Fruit fly (Drosophila melanogaster) whole organism, larva: Measurements from ENCODE around the gene CG5157.

ENCODE experiments used
- noc ChIP-seq: fragments of 200-800 bp; sonication (Bioruptor generic); optimal IDR thresholded peaks from 3 replicates; lab custom pipeline; 2019; ENCODE audit warnings: missing biosample characterization, mild to moderate bottlenecking, missing genetic modification characterization, moderate library complexity

Gene CG5157

dm6 chr3L:16168503-16169189 is 31.0 kb upstream of the CG5157 start:
- no peak for TF ChIP-seq noc (tag; lab: Kevin White, UChicago)

DNA sequence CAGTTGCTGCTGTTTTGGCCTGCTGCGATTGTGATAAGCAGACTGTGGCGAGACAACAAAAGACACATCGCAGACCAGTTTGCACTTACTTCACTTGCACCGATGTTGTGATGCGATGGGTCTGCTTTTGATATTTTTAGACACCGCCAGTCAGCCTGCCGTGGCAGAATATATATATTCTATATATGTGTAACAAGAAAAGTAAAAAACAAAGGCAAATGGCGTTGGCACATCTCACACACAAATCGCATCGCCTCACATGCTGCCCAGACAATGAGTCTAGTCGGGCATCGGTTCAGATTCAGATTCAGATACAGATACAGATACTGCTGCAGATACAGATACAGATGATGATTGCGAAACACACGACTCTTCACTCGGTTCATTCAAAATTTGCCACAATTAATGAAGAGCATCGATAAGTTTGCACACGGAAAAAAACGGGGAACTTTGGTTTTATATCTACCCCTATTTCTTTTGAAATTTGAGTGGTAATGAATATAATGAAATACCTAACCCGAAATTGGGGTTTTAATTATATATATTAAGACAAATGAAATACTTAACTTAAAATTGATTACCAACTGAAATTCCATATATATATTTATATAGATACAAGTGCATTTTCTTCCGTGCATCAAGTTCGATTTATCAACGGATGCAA is 30.2 kb upstream of the CG5157 start:
- TF ChIP-seq noc (tag; lab: Kevin White, UChicago), result no peak

DNA sequence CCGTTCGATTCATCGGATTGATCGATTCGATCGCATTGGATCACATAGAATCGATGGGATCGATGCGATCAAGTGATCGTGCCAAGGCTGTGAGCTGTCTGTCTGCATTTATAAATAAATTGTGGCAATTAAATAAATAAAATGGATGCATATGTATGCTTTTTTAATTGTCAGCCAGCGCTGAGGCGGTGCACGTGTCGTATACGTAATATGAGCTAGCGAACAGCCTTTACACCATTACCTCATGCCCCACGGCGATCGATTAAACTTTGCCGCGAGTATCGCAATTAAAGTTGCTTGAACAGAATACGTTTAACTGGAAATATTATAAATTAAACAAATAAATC is 29.3 kb upstream of the CG5157 start:
- no peak for TF ChIP-seq noc (tag; lab: Kevin White, UChicago)

dm6 chr3L:16166217-16166997 is 28.7 kb upstream of the CG5157 start:
- TF ChIP-seq noc (tag; lab: Kevin White, UChicago), result peak; percentile 8

- TF ChIP-seq noc (tag; lab: Kevin White, UChicago), result peak; percentile 89
Observed at dm6 chr3L:16165356-16166168, 27.9 kb upstream of the CG5157 start.

DNA sequence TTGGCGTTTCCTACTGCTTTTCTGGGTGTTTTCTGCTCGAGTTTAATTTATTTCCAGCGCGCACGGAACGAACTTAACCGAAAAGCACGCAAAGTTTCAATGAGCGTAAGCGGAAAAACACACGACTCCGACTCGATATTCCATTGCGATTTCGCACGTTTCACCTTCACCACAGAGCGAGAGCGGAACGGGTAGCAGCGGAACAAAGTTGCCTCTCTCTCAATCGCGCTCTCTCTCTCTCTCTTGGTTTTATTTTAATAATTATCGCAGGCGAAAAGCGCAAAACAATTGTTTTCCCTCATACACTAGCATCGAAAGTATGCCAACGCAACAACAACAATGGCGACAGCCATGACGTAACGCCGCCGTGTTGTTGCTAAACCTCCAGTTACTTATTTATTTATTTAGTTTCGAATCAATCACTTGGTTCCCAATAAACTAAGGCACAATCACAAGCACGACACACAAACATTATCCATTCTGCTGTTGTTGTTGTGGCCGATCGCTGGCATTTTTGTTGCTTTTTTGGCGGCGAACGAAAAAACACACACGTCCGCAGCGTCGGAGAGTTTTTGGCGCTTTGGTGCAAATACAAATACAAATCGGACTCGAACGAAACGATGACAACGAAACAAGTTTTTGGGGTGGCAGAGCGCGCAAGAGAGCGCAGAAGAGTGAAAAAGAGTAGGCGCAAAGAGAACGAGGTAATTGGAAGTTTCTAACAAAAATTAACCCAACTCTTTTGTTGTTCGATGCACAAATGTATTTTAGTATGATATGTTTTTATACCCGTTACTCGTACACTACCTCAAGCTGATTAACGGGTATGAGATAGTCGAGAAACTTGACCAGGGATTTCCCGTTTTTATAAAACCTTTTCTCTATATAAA is 26.7 kb upstream of the CG5157 start, which contains the start of gene CG5151:
TSS of gene CG5151 (minus strand) at position 552 of the 890 bp plus-strand sequence.
- TF ChIP-seq noc (tag; lab: Kevin White, UChicago), result peak; percentile 39

DNA sequence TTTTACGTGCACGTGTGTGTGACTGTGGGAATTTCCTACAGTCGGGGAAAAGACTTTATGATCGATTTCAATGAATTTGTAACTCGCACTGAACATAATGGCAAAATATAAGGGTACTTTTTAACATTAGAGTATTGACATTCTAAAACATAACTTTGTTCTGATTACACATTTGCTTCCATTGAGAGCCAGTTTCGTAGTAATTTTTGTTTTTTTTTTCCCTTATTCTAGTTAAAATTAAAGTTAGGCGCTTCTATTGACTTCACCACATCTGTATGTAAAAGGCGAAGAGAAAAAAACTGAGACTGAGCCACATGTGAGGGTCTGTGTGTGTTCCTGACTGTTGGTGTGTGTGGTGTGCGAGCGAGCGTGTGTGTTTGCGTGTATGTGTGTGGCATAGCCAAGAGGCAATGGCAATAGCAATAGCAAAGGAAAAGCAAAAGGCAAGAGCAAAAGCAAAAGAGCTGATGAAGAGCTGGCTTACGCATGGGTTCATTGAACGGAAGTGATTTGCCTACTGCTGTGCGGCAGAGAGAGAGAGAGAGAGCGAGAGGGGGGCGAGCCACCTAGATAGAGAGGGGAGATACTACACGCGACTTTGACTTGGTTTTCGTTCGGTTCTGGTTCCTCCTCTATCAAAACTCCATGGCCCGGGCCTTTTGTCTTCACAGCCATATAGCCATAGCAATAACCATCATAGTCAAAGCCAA is 24.3 kb upstream of the CG5157 start:
- TF ChIP-seq noc (tag; lab: Kevin White, UChicago), result peak; percentile 86

DNA sequence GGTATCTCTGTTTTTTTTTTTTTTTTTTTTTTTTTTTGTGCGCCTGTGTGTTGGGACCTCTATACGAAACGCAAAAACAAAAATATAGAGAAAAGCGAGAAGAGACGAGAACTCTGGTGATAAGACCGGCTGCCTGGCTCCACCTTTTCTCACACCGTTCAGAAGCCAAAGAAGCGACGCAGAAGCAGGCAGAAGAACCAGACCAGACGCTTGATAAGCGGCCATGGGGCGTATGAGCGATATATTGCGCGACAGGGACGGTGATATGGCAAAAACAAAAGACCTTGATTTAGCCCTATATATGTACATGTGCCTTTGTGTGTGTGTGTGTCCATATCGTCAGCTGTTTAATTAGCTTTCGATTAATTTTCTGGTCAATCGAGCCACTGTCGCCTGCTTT is 23.5 kb upstream of the CG5157 start:
- TF ChIP-seq noc (tag; lab: Kevin White, UChicago), result no peak

DNA sequence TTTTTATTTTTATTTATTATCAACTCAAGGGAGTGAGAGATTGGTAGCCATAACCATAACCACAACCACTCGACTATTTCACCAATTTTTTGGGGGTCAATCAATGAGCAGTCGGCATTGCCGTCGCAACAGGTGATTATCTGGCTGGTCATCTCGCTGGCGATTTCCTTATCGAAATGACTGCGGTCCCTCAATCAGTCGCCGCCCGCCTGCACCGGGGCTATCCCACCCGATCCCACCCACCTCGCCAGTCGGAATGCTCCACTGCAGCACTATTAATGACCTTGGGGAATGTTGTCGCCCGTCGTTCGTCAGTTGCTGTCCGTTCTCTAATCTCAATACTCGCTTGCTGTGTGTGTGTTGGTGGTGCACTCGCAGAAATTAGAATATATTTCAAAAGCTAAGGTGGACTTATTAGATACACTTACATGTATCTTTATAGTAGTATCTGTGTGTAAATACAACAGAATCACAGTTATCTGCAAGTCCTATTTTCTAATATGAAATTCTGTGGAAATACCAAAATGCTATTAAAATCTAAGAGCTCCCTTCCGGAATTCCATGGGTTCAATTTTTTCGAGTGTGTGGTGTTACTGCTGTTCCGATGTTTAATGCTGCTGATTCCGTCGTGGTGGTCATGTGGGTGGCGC is 22.9 kb upstream of the CG5157 start:
- peak; percentile 95 for TF ChIP-seq noc (tag; lab: Kevin White, UChicago)

DNA sequence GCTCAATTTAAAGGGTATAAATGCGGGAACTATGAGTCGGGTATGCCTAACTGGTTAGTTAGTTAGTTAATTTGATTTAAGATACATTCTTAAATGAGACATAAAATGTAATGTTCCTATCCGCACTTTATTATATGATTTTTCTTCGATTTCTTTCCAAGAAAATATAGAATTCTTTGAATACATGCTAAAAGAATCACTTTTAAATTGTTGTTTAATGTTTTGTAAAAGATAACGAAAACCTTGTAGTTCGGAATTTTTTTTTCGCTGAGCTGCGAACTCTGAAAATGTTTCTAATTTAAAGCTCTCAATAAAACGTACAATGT is 22.4 kb upstream of the CG5157 start:
- peak; percentile 91 for TF ChIP-seq noc (tag; lab: Kevin White, UChicago)

DNA sequence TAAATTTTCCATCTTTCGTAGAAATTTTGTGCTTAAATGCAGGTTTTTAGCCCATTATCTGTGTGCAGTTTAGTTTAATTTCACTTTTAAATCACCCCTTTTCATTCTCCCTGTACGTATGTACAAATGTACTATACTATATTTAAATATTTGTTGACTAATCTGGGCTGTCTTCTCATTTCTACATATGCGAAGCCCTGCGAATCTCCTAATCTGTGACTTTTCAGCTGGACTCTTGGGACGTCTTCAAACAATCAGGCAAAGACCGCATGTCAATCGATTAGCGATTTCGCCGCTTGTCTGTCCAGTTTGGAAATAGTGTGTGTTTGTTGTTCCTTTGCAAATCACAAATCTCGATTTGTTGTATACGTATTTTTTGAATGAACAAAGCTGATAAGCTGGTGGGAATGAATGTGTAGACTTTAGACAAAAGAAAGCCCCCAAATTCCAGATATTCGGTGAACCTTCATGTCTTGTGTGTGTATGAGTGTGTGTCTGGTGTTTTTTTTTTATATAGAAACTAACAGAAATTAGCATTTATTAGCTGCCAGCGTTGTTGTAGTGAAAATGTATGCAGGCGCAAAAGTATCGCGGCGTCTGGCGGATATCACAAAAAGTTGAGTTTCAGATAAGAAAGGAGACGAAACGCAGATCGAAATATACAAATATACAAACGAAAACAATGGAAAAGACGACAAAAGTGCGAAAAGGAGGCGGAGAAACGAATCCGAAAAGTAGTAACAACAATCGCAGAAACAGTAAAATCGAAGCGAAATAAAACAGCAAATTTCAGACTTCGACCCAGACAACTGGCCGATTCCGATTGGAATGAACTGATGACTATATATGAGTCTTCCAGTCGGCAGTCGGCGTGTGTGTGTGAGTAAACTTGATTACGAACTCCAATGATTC is 21.7 kb upstream of the CG5157 start:
- TF ChIP-seq noc (tag; lab: Kevin White, UChicago), result peak; percentile 54

DNA sequence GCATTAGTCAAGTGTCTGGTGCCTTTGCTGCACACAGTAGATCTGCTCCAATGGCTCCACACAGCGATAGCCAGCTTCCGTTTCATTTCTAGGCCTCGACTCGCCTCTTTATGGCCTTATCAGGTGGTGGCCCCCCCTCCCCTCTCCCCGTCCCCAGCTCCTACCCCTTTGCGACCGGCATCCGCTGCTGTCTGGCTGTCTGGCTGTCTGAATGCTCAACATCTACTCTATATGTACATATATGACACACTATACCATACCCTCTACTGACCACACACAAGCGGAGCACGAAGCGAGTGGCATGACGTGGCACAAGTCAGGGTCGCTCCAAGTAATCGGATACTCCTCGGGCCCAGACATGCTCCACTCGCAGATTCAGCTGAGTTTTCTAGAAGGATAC is 20.6 kb upstream of the CG5157 start:
- TF ChIP-seq noc (tag; lab: Kevin White, UChicago), result no peak
